Fruit fly (Drosophila melanogaster) whole organism, embryonic: ENCODE results near the gene CG34026.

Experiments used
- Asciz ChIP-seq: fragments of 200-800 bp; sonication (Bioruptor generic); optimal IDR thresholded peaks from 2 replicates; lab custom pipeline; 2017; ENCODE audit warnings: missing biosample characterization, mild to moderate bottlenecking, missing genetic modification characterization, missing genetic modification reagents
- Atf6 ChIP-seq: fragments of 200-800 bp; sonication (Bioruptor generic); IDR thresholded peaks from 2 replicates; pipeline ENCODE4 v1.3.6; 2022; ENCODE audit warnings: missing biosample characterization, missing genetic modification characterization
- CG10147 ChIP-seq: fragments of 200-800 bp; sonication (Bioruptor generic); optimal IDR thresholded peaks from 2 replicates; lab custom pipeline; 2019; ENCODE audit warnings: missing biosample characterization, mild to moderate bottlenecking, missing genetic modification characterization, moderate library complexity
- CG10209 ChIP-seq: fragments of 200-800 bp; sonication (Bioruptor generic); optimal IDR thresholded peaks from 3 replicates; lab custom pipeline; 2017; ENCODE audit warnings: missing biosample characterization, mild to moderate bottlenecking, missing genetic modification characterization, missing genetic modification reagents
- CG11504 ChIP-seq: fragments of 200-800 bp; sonication (Bioruptor generic); optimal IDR thresholded peaks from 3 replicates; lab custom pipeline; 2019; ENCODE audit warnings: missing biosample characterization, mild to moderate bottlenecking, missing genetic modification characterization, moderate library complexity
- CG12391 ChIP-seq: fragments of 200-800 bp; sonication (Bioruptor generic); optimal IDR thresholded peaks from 3 replicates; lab custom pipeline; 2018; ENCODE audit warnings: missing biosample characterization, mild to moderate bottlenecking, missing genetic modification characterization, moderate library complexity
- CG15269 ChIP-seq: fragments of 200-800 bp; sonication (Bioruptor generic); optimal IDR thresholded peaks from 2 replicates; lab custom pipeline; 2018; ENCODE audit warnings: missing biosample characterization, mild to moderate bottlenecking, missing genetic modification characterization, moderate library complexity
- CG1603 ChIP-seq: fragments of 200-800 bp; sonication (Bioruptor generic); optimal IDR thresholded peaks from 2 replicates; lab custom pipeline; 2019; ENCODE audit warnings: missing biosample characterization, mild to moderate bottlenecking, missing genetic modification characterization, moderate library complexity
- CG16815 ChIP-seq: fragments of 200-800 bp; sonication (Bioruptor generic); optimal IDR thresholded peaks from 3 replicates; lab custom pipeline; 2017; ENCODE audit warnings: missing biosample characterization, mild to moderate bottlenecking, missing genetic modification characterization
- CG17361 ChIP-seq: fragments of 200-800 bp; sonication (Bioruptor generic); IDR thresholded peaks from 3 replicates; pipeline ENCODE4 v1.3.6; 2022; ENCODE audit warnings: missing biosample characterization, missing genetic modification characterization
- CG17568 ChIP-seq: fragments of 200-800 bp; sonication (Bioruptor generic); optimal IDR thresholded peaks from 2 replicates; lab custom pipeline; 2018; ENCODE audit warnings: missing biosample characterization, mild to moderate bottlenecking, missing genetic modification characterization, moderate library complexity
- CG2678 ChIP-seq: fragments of 200-800 bp; sonication (Bioruptor generic); optimal IDR thresholded peaks from 3 replicates; lab custom pipeline; 2019; ENCODE audit warnings: missing biosample characterization, mild to moderate bottlenecking, missing genetic modification characterization, moderate library complexity
- CG3065 ChIP-seq: fragments of 200-800 bp; sonication (Bioruptor generic); optimal IDR thresholded peaks from 2 replicates; lab custom pipeline; 2016; ENCODE audit warnings: missing biosample characterization, missing genetic modification characterization
- CG7556 ChIP-seq: fragments of 200-800 bp; sonication (Bioruptor generic); optimal IDR thresholded peaks from 2 replicates; lab custom pipeline; 2017; ENCODE audit warnings: missing biosample characterization, mild to moderate bottlenecking, missing genetic modification characterization
- CTCF ChIP-seq: fragments of 200-800 bp; sonication (Bioruptor generic); optimal IDR thresholded peaks from 2 replicates; lab custom pipeline; 2017; ENCODE audit warnings: missing biosample characterization, mild to moderate bottlenecking, missing genetic modification characterization, moderate library complexity
- Dbx ChIP-seq: fragments of 200-800 bp; sonication (Bioruptor generic); IDR thresholded peaks from 3 replicates; pipeline ENCODE4 v1.3.6; 2022; ENCODE audit warnings: missing biosample characterization, missing genetic modification characterization
- Doc2 ChIP-seq: fragments of 200-800 bp; sonication (Bioruptor generic); IDR thresholded peaks from 2 replicates; pipeline ENCODE4 v1.3.6; 2022; ENCODE audit warnings: missing biosample characterization, missing genetic modification characterization
- Eip74EF ChIP-seq, 2 experiments: fragments of 200-800 bp in 1 of 2; fragments of >200 bp in 1 of 2; sonication (Bioruptor generic) in 1 of 2; optimal IDR thresholded peaks; 2 replicates each; lab custom pipeline; 2017 to 2019; ENCODE audit warnings: missing biosample characterization in 2 of 2, missing genetic modification characterization in 2 of 2, mild to moderate bottlenecking in 1 of 2, moderate library complexity in 1 of 2
- Fer1 ChIP-seq: fragments of 200-800 bp; sonication (Bioruptor generic); optimal IDR thresholded peaks from 2 replicates; lab custom pipeline; 2017; ENCODE audit warnings: missing biosample characterization, mild to moderate bottlenecking, missing genetic modification characterization
- Hmr ChIP-seq: fragments of 200-800 bp; sonication (Bioruptor generic); optimal IDR thresholded peaks from 3 replicates; lab custom pipeline; 2017; ENCODE audit warnings: mild to moderate bottlenecking, missing biosample characterization, missing genetic modification reagents, missing genetic modification characterization
- Hr51 ChIP-seq, 2 experiments: fragments of 200-800 bp; sonication (Bioruptor generic); optimal IDR thresholded peaks; 2 replicates in 1 of 2; 3 replicates in 1 of 2; lab custom pipeline; 2016 to 2018; ENCODE audit warnings: missing biosample characterization in 2 of 2, missing genetic modification characterization in 2 of 2, mild to moderate bottlenecking in 1 of 2, moderate library complexity in 1 of 2
- Meics ChIP-seq: fragments of 200-800 bp; sonication (Bioruptor generic); optimal IDR thresholded peaks from 2 replicates; lab custom pipeline; 2017; ENCODE audit warnings: missing biosample characterization, mild to moderate bottlenecking, missing genetic modification characterization
- NC2α ChIP-seq: fragments of 200-800 bp; sonication (Bioruptor generic); optimal IDR thresholded peaks from 2 replicates; lab custom pipeline; 2016; ENCODE audit warnings: missing biosample characterization, missing genetic modification characterization
- Neu2 ChIP-seq: fragments of 200-800 bp; sonication (Bioruptor generic); optimal IDR thresholded peaks from 3 replicates; lab custom pipeline; 2016; ENCODE audit warnings: missing biosample characterization, missing genetic modification characterization, borderline replicate concordance
- Ravus ChIP-seq: fragments of 200-800 bp; sonication (Bioruptor generic); IDR thresholded peaks from 2 replicates; pipeline ENCODE4 v1.3.6; 2022; ENCODE audit warnings: missing biosample characterization, missing genetic modification characterization
- chif ChIP-seq, 2 experiments: fragments of 200-800 bp; sonication (Bioruptor generic); optimal IDR thresholded peaks; 3 replicates each; lab custom pipeline; 2016; ENCODE audit warnings: missing biosample characterization in 2 of 2, missing genetic modification characterization in 2 of 2
- dimm ChIP-seq: fragments of 200-800 bp; sonication (Bioruptor generic); IDR thresholded peaks from 2 replicates; pipeline ENCODE4 v1.3.6; 2022; ENCODE audit warnings: missing biosample characterization, missing genetic modification characterization
- disco-r ChIP-seq: fragments of 200-800 bp; sonication (Bioruptor generic); optimal IDR thresholded peaks from 2 replicates; lab custom pipeline; 2016; ENCODE audit warnings: missing biosample characterization, missing genetic modification characterization
- dmrt99B ChIP-seq: fragments of 200-800 bp; sonication (Bioruptor generic); optimal IDR thresholded peaks from 2 replicates; lab custom pipeline; 2018; ENCODE audit warnings: missing biosample characterization, mild to moderate bottlenecking, missing genetic modification characterization, moderate library complexity
- eve ChIP-seq, 2 experiments: fragments of >200 bp; optimal IDR thresholded peaks; 2 replicates each; lab custom pipeline; 2017; ENCODE audit warnings: missing biosample characterization in 2 of 2, missing genetic modification characterization in 2 of 2
- fu2 ChIP-seq: fragments of 200-800 bp; sonication (Bioruptor generic); optimal IDR thresholded peaks from 2 replicates; lab custom pipeline; 2016; ENCODE audit warnings: missing biosample characterization, missing genetic modification characterization
- kay ChIP-seq: fragments of 200-800 bp; sonication (Bioruptor generic); optimal IDR thresholded peaks from 2 replicates; lab custom pipeline; 2016; ENCODE audit warnings: missing biosample characterization, missing genetic modification characterization
- lilli ChIP-seq: fragments of 200-800 bp; sonication (Bioruptor generic); optimal IDR thresholded peaks from 3 replicates; lab custom pipeline; 2016; ENCODE audit warnings: missing biosample characterization, missing genetic modification characterization
- lola ChIP-seq, 3 experiments: fragments of >200 bp in 2 of 3; fragments of 200-800 bp in 1 of 3; sonication (Bioruptor generic) in 1 of 3; optimal IDR thresholded peaks; 2 replicates each; lab custom pipeline; 2017 to 2019; ENCODE audit warnings: missing biosample characterization in 3 of 3, missing genetic modification characterization in 3 of 3, mild to moderate bottlenecking in 1 of 3, moderate library complexity in 1 of 3
- nerfin-1 ChIP-seq: fragments of 200-800 bp; sonication (Bioruptor generic); optimal IDR thresholded peaks from 3 replicates; lab custom pipeline; 2019; ENCODE audit warnings: missing biosample characterization, mild to moderate bottlenecking, missing genetic modification characterization, moderate library complexity
- nmo ChIP-seq: fragments of 200-800 bp; sonication (Bioruptor generic); optimal IDR thresholded peaks from 2 replicates; lab custom pipeline; 2018; ENCODE audit warnings: missing biosample characterization, mild to moderate bottlenecking, missing genetic modification characterization, moderate library complexity
- p53 ChIP-seq: fragments of 200-800 bp; sonication (Bioruptor generic); optimal IDR thresholded peaks from 2 replicates; lab custom pipeline; 2016; ENCODE audit warnings: missing biosample characterization, missing genetic modification characterization
- ranshi ChIP-seq: fragments of 200-800 bp; sonication (Bioruptor generic); IDR thresholded peaks from 2 replicates; pipeline ENCODE4 v1.3.6; 2022; ENCODE audit warnings: missing biosample characterization, missing genetic modification characterization
- row ChIP-seq: fragments of 200-800 bp; sonication (Bioruptor generic); IDR thresholded peaks from 3 replicates; pipeline ENCODE4 v1.3.6; 2022; ENCODE audit warnings: missing biosample characterization, missing genetic modification characterization
- slbo ChIP-seq: fragments of 200-800 bp; sonication (Bioruptor generic); IDR thresholded peaks from 2 replicates; pipeline ENCODE4 v1.3.6; 2022; ENCODE audit warnings: missing biosample characterization, missing genetic modification characterization
- zen ChIP-seq: fragments of 200-800 bp; sonication (Bioruptor generic); optimal IDR thresholded peaks from 3 replicates; lab custom pipeline; 2018; ENCODE audit warnings: missing biosample characterization, mild to moderate bottlenecking, missing genetic modification characterization, moderate library complexity

CG34026 gene

dm6 chrX:9531869-9532268, 1.7 kb upstream of the CG34026 start (continued):
- TF ChIP-seq Fer1 (no peak), kay (GFP tag; lab: Kevin White, UChicago) (no peak), ranshi (0 out of 2 replicates have a peak, but pooled peaks have one; percentile 30), CG3065 (GFP tag; lab: Kevin White, UChicago) (no peak), lilli (GFP tag; lab: Kevin White, UChicago) (peak; percentile 16), fu2 (GFP tag; lab: Kevin White, UChicago) (no peak), slbo (GFP tag; lab: Robert Waterston, UW) (peak; percentile 40), p53 (no peak), CG1603 (tag; lab: Kevin White, UChicago) (peak; percentile 30), Asciz (GFP tag; lab: Kevin White, UChicago) (no peak), nerfin-1 (tag; lab: Kevin White, UChicago) (no peak), lola (GFP tag; optimal IDR thresholded peaks at IDR 0.05; lab: Kevin White, UChicago) (no peak), row (GFP tag; lab: Robert Waterston, UW) (peak; percentile 45), CG17361 (GFP tag; lab: Robert Waterston, UW) (no peak)

- peak; percentile 32 for TF ChIP-seq dmrt99B (tag; lab: Kevin White, UChicago)
- TF ChIP-seq Meics (GFP tag; lab: Kevin White, UChicago) = peak; percentile 29
- TF ChIP-seq NC2α (GFP tag; lab: Kevin White, UChicago) = no peak
- TF ChIP-seq Neu2 (GFP tag; lab: Kevin White, UChicago) = no peak
- TF ChIP-seq chif (GFP tag; optimal IDR thresholded peaks at IDR 0.05; lab: Kevin White, UChicago) = no peak
- TF ChIP-seq CG2678 (tag; lab: Kevin White, UChicago) = peak; percentile 52
- peak in 1 of 2 experiments; percentile 5 for TF ChIP-seq Eip74EF (GFP tag; optimal IDR thresholded peaks at IDR 0.05; lab: Kevin White, UChicago)
- TF ChIP-seq Doc2 (GFP tag; lab: Robert Waterston, UW) = no peak
- TF ChIP-seq Hr51 (GFP tag; optimal IDR thresholded peaks at IDR 0.05; lab: Kevin White, UChicago) = peak in 1 of 2 experiments; percentile 30
- TF ChIP-seq dimm (GFP tag; lab: Robert Waterston, UW) = no peak
- peak; percentile 5 for TF ChIP-seq CG10147 (GFP tag; lab: Kevin White, UChicago)
- no peak for TF ChIP-seq zen (tag; lab: Kevin White, UChicago)
- no peak for TF ChIP-seq CG16815 (GFP tag; lab: Kevin White, UChicago)
- no peak for TF ChIP-seq disco-r (GFP tag; lab: Kevin White, UChicago)
- no peak for TF ChIP-seq Dbx (GFP tag; lab: Robert Waterston, UW)
- TF ChIP-seq Ravus (GFP tag; lab: Robert Waterston, UW) = no peak
- peak; percentile 38 for TF ChIP-seq CG7556 (GFP tag; lab: Kevin White, UChicago)
- TF ChIP-seq CG15269 (tag; lab: Kevin White, UChicago) = peak; percentile 8
- peak; percentile 38 for TF ChIP-seq CG11504 (tag; lab: Kevin White, UChicago)
- TF ChIP-seq Atf6 (GFP tag; lab: Robert Waterston, UW) = no peak
- TF ChIP-seq CG17568 (GFP tag; lab: Kevin White, UChicago) = no peak
- no peak for TF ChIP-seq CG10209 (GFP tag; lab: Kevin White, UChicago)
- TF ChIP-seq nmo (GFP tag; lab: Kevin White, UChicago) = peak; percentile 11
- TF ChIP-seq CTCF (GFP tag; lab: Kevin White, UChicago) = peak; percentile 74
- TF ChIP-seq eve (GFP tag; optimal IDR thresholded peaks at IDR 0.05; lab: Kevin White, UChicago) = no peak
- peak; percentile 2 for TF ChIP-seq CG12391 (tag; lab: Kevin White, UChicago)
- peak; percentile 47 for TF ChIP-seq Hmr
Measured at dm6 chrX:9532453-9532852, 1.2 kb upstream of the CG34026 start.
